Fruit fly (Drosophila melanogaster): ENCODE data around the gene lmgA.
A peak's percentile ranks its signal among the peaks of the same experiment; 100 is the strongest.

The lmgA gene

DNA sequence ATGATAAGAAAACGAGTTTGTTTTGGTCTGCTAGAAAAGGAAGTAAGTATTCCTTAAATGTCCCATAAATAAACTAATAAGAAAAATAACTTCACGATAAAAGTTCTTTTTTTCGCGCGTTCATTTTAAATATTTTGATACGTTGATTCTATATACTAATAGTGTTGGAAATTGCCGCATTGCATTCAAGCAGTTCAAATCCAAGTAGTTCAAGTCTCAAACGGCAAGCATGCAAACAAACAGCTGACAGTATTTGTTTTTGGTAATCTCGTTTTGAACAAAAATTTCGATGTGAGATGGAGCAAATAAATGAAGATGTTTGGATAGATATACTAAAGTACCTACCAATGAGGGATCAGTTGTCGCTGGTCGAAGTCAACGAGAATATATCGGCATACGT is 39.7 kb downstream of the lmgA start, which contains the start of gene CG13088 (continued):
- TF ChIP-seq en (GFP tag; optimal IDR thresholded peaks at IDR 0.05) (no peak), C15 (GFP tag; IDR thresholded peaks at IDR 0.05) (no peak), HHEX (GFP tag; optimal IDR thresholded peaks at IDR 0.05) (no peak), CG8944 (GFP tag; optimal IDR thresholded peaks at IDR 0.05) (peak; percentile 10), CG8089 (GFP tag; optimal IDR thresholded peaks at IDR 0.05) (no peak), Lhr (GFP tag; optimal IDR thresholded peaks at IDR 0.05) (peak; percentile 25), CG4820 (GFP tag; optimal IDR thresholded peaks at IDR 0.05) (peak; percentile 12), CG4707 (GFP tag; optimal IDR thresholded peaks at IDR 0.05) (no peak), Nf-YC (tag; optimal IDR thresholded peaks at IDR 0.05) (no peak), fd102C (GFP tag; optimal IDR thresholded peaks at IDR 0.05) (no peak), CG7556 (GFP tag; optimal IDR thresholded peaks at IDR 0.05) (no peak), hkb (optimal IDR thresholded peaks at IDR 0.05) (no peak), hkb (GFP tag; IDR thresholded peaks at IDR 0.05) (no peak), CG11504 (tag; optimal IDR thresholded peaks at IDR 0.05) (no peak), ash1 (GFP tag; optimal IDR thresholded peaks at IDR 0.05) (no peak), inv (GFP tag; IDR thresholded peaks at IDR 0.05; ENCODE audit: partially characterized antibody) (no peak), Atf-2 (GFP tag; optimal IDR thresholded peaks at IDR 0.05) (no peak), nerfin-2 (GFP tag; IDR thresholded peaks at IDR 0.05; ENCODE audit: partially characterized antibody) (no peak), CG13775 (GFP tag; optimal IDR thresholded peaks at IDR 0.05) (no peak), CG7745 (tag; optimal IDR thresholded peaks at IDR 0.05) (no peak), CG4730 (GFP tag; IDR thresholded peaks at IDR 0.05) (no peak), bowl (GFP tag; IDR thresholded peaks at IDR 0.05) (no peak), Dref (GFP tag; IDR thresholded peaks at IDR 0.05) (peak; percentile 54), dmrt11E (tag; optimal IDR thresholded peaks at IDR 0.05) (peak; percentile 23), cad (GFP tag; optimal IDR thresholded peaks at IDR 0.05) (no peak), B-H1 (GFP tag; IDR thresholded peaks at IDR 0.05) (no peak), CoRest (tag; optimal IDR thresholded peaks at IDR 0.05) (peak; percentile 56), Hsf (GFP tag; optimal IDR thresholded peaks at IDR 0.05) (peak; percentile 36), Lpt (GFP tag; optimal IDR thresholded peaks at IDR 0.05) (no peak), Aef1 (GFP tag; IDR thresholded peaks at IDR 0.05) (peak; percentile 38; the same call in 1 of the 3 replicates), CG10267 (tag; optimal IDR thresholded peaks at IDR 0.05) (peak; percentile 98), rib (GFP tag; IDR thresholded peaks at IDR 0.05) (no peak), wek (GFP tag; optimal IDR thresholded peaks at IDR 0.05) (no peak), CG17186 (GFP tag; optimal IDR thresholded peaks at IDR 0.05) (no peak), CG3407 (GFP tag; optimal IDR thresholded peaks at IDR 0.05) (peak; percentile 12), CG12299 (tag; optimal IDR thresholded peaks at IDR 0.05) (no peak), HLH54F (GFP tag; optimal IDR thresholded peaks at IDR 0.05) (peak; percentile 55), Sox100B (GFP tag; optimal IDR thresholded peaks at IDR 0.05) (no peak), CG18262 (tag; optimal IDR thresholded peaks at IDR 0.05) (no peak), Atf6 (GFP tag; IDR thresholded peaks at IDR 0.05) (no peak), CG31365 (tag; optimal IDR thresholded peaks at IDR 0.05) (peak; percentile 99), Tbp (GFP tag; optimal IDR thresholded peaks at IDR 0.05) (no peak), CG14860 (GFP tag; IDR thresholded peaks at IDR 0.05; ENCODE audit: partially characterized antibody) (no peak), HLHmδ (GFP tag; optimal IDR thresholded peaks at IDR 0.05) (no peak), Oaz (GFP tag; IDR thresholded peaks at IDR 0.05) (no peak), CG14667 (GFP tag; IDR thresholded peaks at IDR 0.05) (no peak), CG14050 (GFP tag; IDR thresholded peaks at IDR 0.05) (no peak), CG16863 (GFP tag; optimal IDR thresholded peaks at IDR 0.05) (no peak), CHES-1-like (GFP tag; optimal IDR thresholded peaks at IDR 0.05) (no peak), sna (GFP tag; IDR thresholded peaks at IDR 0.05; ENCODE audit: partially characterized antibody) (no peak), CG16813 (GFP tag; IDR thresholded peaks at IDR 0.05; ENCODE audit: partially characterized antibody) (no peak), Ssrp (tag; optimal IDR thresholded peaks at IDR 0.05) (no peak)
